Fruit fly (Drosophila melanogaster): Measurements from ENCODE around the gene CG18764.

CG18764 gene

dm6 chr3R:11623025-11623424 is 3.7 kb upstream of the CG18764 start, which contains the start of gene CG14711 (continued):
- TF ChIP-seq Adf1 (GFP tag; IDR thresholded peaks at IDR 0.05): peak; percentile 64
- peak; percentile 79 for TF ChIP-seq zen2 (GFP tag; IDR thresholded peaks at IDR 0.05; ENCODE audit: partially characterized antibody)
- TF ChIP-seq usp (GFP tag; optimal IDR thresholded peaks at IDR 0.05): no peak
- peak; percentile 52; the same call in 1 of the 2 replicates for TF ChIP-seq CG14667 (GFP tag; IDR thresholded peaks at IDR 0.05)
- TF ChIP-seq Lim3 (GFP tag; IDR thresholded peaks at IDR 0.05): 0 out of 2 replicates have a peak, but pooled peaks have one; percentile 17
- peak; percentile 84 for TF ChIP-seq tin (GFP tag; optimal IDR thresholded peaks at IDR 0.05)
- TF ChIP-seq sima (GFP tag; optimal IDR thresholded peaks at IDR 0.05): no peak
- peak; percentile 77 for TF ChIP-seq twi (tag; optimal IDR thresholded peaks at IDR 0.05)
- TF ChIP-seq CG6654 (GFP tag; optimal IDR thresholded peaks at IDR 0.05): peak; percentile 34
- TF ChIP-seq Rx (GFP tag; IDR thresholded peaks at IDR 0.05): peak; percentile 42; the same call in 1 of the 2 replicates
- TF ChIP-seq CG4328 (GFP tag; optimal IDR thresholded peaks at IDR 0.05): peak; percentile 82
- TF ChIP-seq lola (GFP tag; optimal IDR thresholded peaks at IDR 0.05): peak in 1 of 3 experiments; percentile 81
- peak; percentile 82 for TF ChIP-seq zfh1 (GFP tag; IDR thresholded peaks at IDR 0.05)
- TF ChIP-seq CG10267 (tag; optimal IDR thresholded peaks at IDR 0.05): peak; percentile 83
- no peak for TF ChIP-seq corto (GFP tag; optimal IDR thresholded peaks at IDR 0.05)
- no peak for TF ChIP-seq HLHmδ (GFP tag; optimal IDR thresholded peaks at IDR 0.05)
- TF ChIP-seq CG13894 (tag; optimal IDR thresholded peaks at IDR 0.05): peak; percentile 88
- TF ChIP-seq wek (GFP tag; optimal IDR thresholded peaks at IDR 0.05): peak; percentile 32
- TF ChIP-seq CG15601 (tag; optimal IDR thresholded peaks at IDR 0.05): peak; percentile 87
- 0 out of 2 replicates have a peak, but pooled peaks have one; percentile 28 for TF ChIP-seq gsb (GFP tag; IDR thresholded peaks at IDR 0.05)
- peak; percentile 57 for TF ChIP-seq Dad (GFP tag; optimal IDR thresholded peaks at IDR 0.05)
- TF ChIP-seq Eip74EF (GFP tag; optimal IDR thresholded peaks at IDR 0.05): no peak
- peak; percentile 86 for TF ChIP-seq unc-4 (GFP tag; IDR thresholded peaks at IDR 0.05; ENCODE audit: partially characterized antibody)
- no peak for TF ChIP-seq Tbp (GFP tag; optimal IDR thresholded peaks at IDR 0.05)
- peak; percentile 76; the same call in 2 of the 3 replicates for TF ChIP-seq CG3726 (GFP tag; IDR thresholded peaks at IDR 0.05)
- peak; percentile 40 for TF ChIP-seq Sin3A (optimal IDR thresholded peaks at IDR 0.05)
- peak; percentile 79 for TF ChIP-seq esg (GFP tag; conservative IDR thresholded peaks at IDR 0.05)
- TF ChIP-seq CG11723 (GFP tag; optimal IDR thresholded peaks at IDR 0.05): no peak
- peak; percentile 56 for TF ChIP-seq kah (GFP tag; optimal IDR thresholded peaks at IDR 0.05)
- peak; percentile 59; the same call in 2 of the 3 replicates for TF ChIP-seq Opbp (GFP tag; IDR thresholded peaks at IDR 0.05; ENCODE audit: partially characterized antibody)
- TF ChIP-seq MESR4 (GFP tag; optimal IDR thresholded peaks at IDR 0.05): peak; percentile 64
- TF ChIP-seq wdn (GFP tag; IDR thresholded peaks at IDR 0.05): peak; percentile 78
- peak; percentile 35 for TF ChIP-seq CG11398 (GFP tag; optimal IDR thresholded peaks at IDR 0.05)
- TF ChIP-seq NfI (GFP tag; optimal IDR thresholded peaks at IDR 0.05): peak; percentile 85
- TF ChIP-seq ems (GFP tag; optimal IDR thresholded peaks at IDR 0.05): peak; percentile 80
- no peak; the same call in 1 of the 2 replicates for TF ChIP-seq GATAe (GFP tag; conservative IDR thresholded peaks at IDR 0.05)
- peak; percentile 68 for TF ChIP-seq CG11247 (GFP tag; IDR thresholded peaks at IDR 0.05)
- TF ChIP-seq CG9817 (tag; optimal IDR thresholded peaks at IDR 0.05): peak; percentile 89
- TF ChIP-seq bsh (GFP tag; optimal IDR thresholded peaks at IDR 0.05): peak in 1 of 2 experiments; percentile 91
- peak; percentile 92 for TF ChIP-seq Xbp1 (GFP tag; optimal IDR thresholded peaks at IDR 0.05)
- TF ChIP-seq CG15073 (GFP tag; optimal IDR thresholded peaks at IDR 0.05): peak; percentile 64
- peak; percentile 78 for TF ChIP-seq H15 (GFP tag; IDR thresholded peaks at IDR 0.05)
- peak; percentile 26 for TF ChIP-seq ac (GFP tag; optimal IDR thresholded peaks at IDR 0.05)
- no peak for TF ChIP-seq CG17568 (GFP tag; optimal IDR thresholded peaks at IDR 0.05)
- TF ChIP-seq psq (GFP tag; optimal IDR thresholded peaks at IDR 0.05): peak; percentile 19
- TF ChIP-seq CG8089 (GFP tag; optimal IDR thresholded peaks at IDR 0.05): peak; percentile 63
- TF ChIP-seq CG7357 (GFP tag; IDR thresholded peaks at IDR 0.05): peak; percentile 62; the same call in 2 of the 3 replicates
- peak; percentile 70 for TF ChIP-seq Camta (GFP tag; optimal IDR thresholded peaks at IDR 0.05)
- TF ChIP-seq CG10366 (GFP tag; IDR thresholded peaks at IDR 0.05): peak; percentile 80
- TF ChIP-seq CG18011 (GFP tag; optimal IDR thresholded peaks at IDR 0.05): peak; percentile 73
